Fruit fly (Drosophila melanogaster): ENCODE data around the gene CG7080.

CG7080 gene

dm6 chr3R:22324736-22325135 lies 4.4 kb upstream of the CG7080 start:
- TF ChIP-seq CG14711 (tag; optimal IDR thresholded peaks at IDR 0.05) (no peak), bab1 (GFP tag; optimal IDR thresholded peaks at IDR 0.05) (no peak), CG7045 (GFP tag; optimal IDR thresholded peaks at IDR 0.05) (no peak), Mnt (GFP tag; optimal IDR thresholded peaks at IDR 0.05) (no peak), Hr96 (GFP tag; optimal IDR thresholded peaks at IDR 0.05) (no peak), tj (GFP tag; optimal IDR thresholded peaks at IDR 0.05) (no peak), CG1620 (GFP tag; optimal IDR thresholded peaks at IDR 0.05) (no peak), kay (GFP tag; ENCODE audit: borderline replicate concordance) (no peak), Clk (GFP tag; optimal IDR thresholded peaks at IDR 0.05) (no peak), CG11617 (GFP tag; optimal IDR thresholded peaks at IDR 0.05) (no peak)

- TF ChIP-seq CG5204 (GFP tag; optimal IDR thresholded peaks at IDR 0.05) (no peak), cnc (optimal IDR thresholded peaks at IDR 0.05) (no peak), ovo (GFP tag; optimal IDR thresholded peaks at IDR 0.05) (no peak), cic (GFP tag; optimal IDR thresholded peaks at IDR 0.05) (no peak), CG14711 (tag; optimal IDR thresholded peaks at IDR 0.05) (no peak), CG1620 (GFP tag; optimal IDR thresholded peaks at IDR 0.05) (no peak), Mnt (GFP tag; optimal IDR thresholded peaks at IDR 0.05) (no peak), bab1 (GFP tag; optimal IDR thresholded peaks at IDR 0.05) (no peak), Hr96 (GFP tag; optimal IDR thresholded peaks at IDR 0.05) (no peak), kay (GFP tag; ENCODE audit: borderline replicate concordance) (no peak), CG33017 (tag; optimal IDR thresholded peaks at IDR 0.05) (no peak), tj (GFP tag; optimal IDR thresholded peaks at IDR 0.05) (no peak), CG12768 (GFP tag; optimal IDR thresholded peaks at IDR 0.05) (no peak)
These were observed 1.5 kb downstream of the CG7080 start, which contains the start of gene CG33721 for dm6 chr3R:22330512-22331119. CG33721 (plus strand) TSS chr3R:22331069.

dm6 chr3R:22331691-22332090 lies 2.6 kb downstream of the CG7080 start, which contains the start of gene CG13862:
CG13862 (plus strand) TSS chr3R:22331991.
- TF ChIP-seq CG1620 (GFP tag; optimal IDR thresholded peaks at IDR 0.05) = no peak
- TF ChIP-seq CG11617 (GFP tag; optimal IDR thresholded peaks at IDR 0.05) = no peak
- no peak for TF ChIP-seq CG33017 (tag; optimal IDR thresholded peaks at IDR 0.05)
- TF ChIP-seq CG7101 (tag; optimal IDR thresholded peaks at IDR 0.05) = no peak
- TF ChIP-seq Crg-1 (GFP tag; optimal IDR thresholded peaks at IDR 0.05) = no peak
- no peak for TF ChIP-seq CG7045 (GFP tag; optimal IDR thresholded peaks at IDR 0.05)
- no peak for TF ChIP-seq Clk (GFP tag; optimal IDR thresholded peaks at IDR 0.05)
- TF ChIP-seq kay (GFP tag; ENCODE audit: borderline replicate concordance) = no peak
- TF ChIP-seq pad (GFP tag; optimal IDR thresholded peaks at IDR 0.05) = no peak
- no peak for TF ChIP-seq CG12768 (GFP tag; optimal IDR thresholded peaks at IDR 0.05)

dm6 chr3R:22334050-22334449 lies 5.0 kb downstream of the CG7080 start, which contains the start of gene CG5391:
CG5391 (minus strand) TSS chr3R:22334150.
- TF ChIP-seq cic (GFP tag; optimal IDR thresholded peaks at IDR 0.05) (no peak), cnc (optimal IDR thresholded peaks at IDR 0.05) (no peak), tj (GFP tag; optimal IDR thresholded peaks at IDR 0.05) (no peak), CG5204 (GFP tag; optimal IDR thresholded peaks at IDR 0.05) (no peak), CG1620 (GFP tag; optimal IDR thresholded peaks at IDR 0.05) (no peak), kay (GFP tag; ENCODE audit: borderline replicate concordance) (no peak), toe (GFP tag; optimal IDR thresholded peaks at IDR 0.05) (no peak), CG14711 (tag; optimal IDR thresholded peaks at IDR 0.05) (no peak), CG33017 (tag; optimal IDR thresholded peaks at IDR 0.05) (no peak), CG7045 (GFP tag; optimal IDR thresholded peaks at IDR 0.05) (no peak), Hr96 (GFP tag; optimal IDR thresholded peaks at IDR 0.05) (no peak), ovo (GFP tag; optimal IDR thresholded peaks at IDR 0.05) (no peak), bab1 (GFP tag; optimal IDR thresholded peaks at IDR 0.05) (no peak), Clk (GFP tag; optimal IDR thresholded peaks at IDR 0.05) (no peak)

- TF ChIP-seq cic (GFP tag; optimal IDR thresholded peaks at IDR 0.05) (no peak), CG33017 (tag; optimal IDR thresholded peaks at IDR 0.05) (no peak), CG7045 (GFP tag; optimal IDR thresholded peaks at IDR 0.05) (no peak), bab1 (GFP tag; optimal IDR thresholded peaks at IDR 0.05) (no peak), CG14711 (tag; optimal IDR thresholded peaks at IDR 0.05) (no peak), ovo (GFP tag; optimal IDR thresholded peaks at IDR 0.05) (no peak), CG11617 (GFP tag; optimal IDR thresholded peaks at IDR 0.05) (no peak), Mnt (GFP tag; optimal IDR thresholded peaks at IDR 0.05) (no peak), CG1620 (GFP tag; optimal IDR thresholded peaks at IDR 0.05) (no peak), CG12768 (GFP tag; optimal IDR thresholded peaks at IDR 0.05) (no peak), tj (GFP tag; optimal IDR thresholded peaks at IDR 0.05) (no peak), Crg-1 (GFP tag; optimal IDR thresholded peaks at IDR 0.05) (no peak), kay (GFP tag; ENCODE audit: borderline replicate concordance) (no peak)
These were observed 10.4 kb downstream of the CG7080 start for dm6 chr3R:22339510-22339909.

- TF ChIP-seq CG11617 (GFP tag; optimal IDR thresholded peaks at IDR 0.05) (no peak), pad (GFP tag; optimal IDR thresholded peaks at IDR 0.05) (no peak), Crg-1 (GFP tag; optimal IDR thresholded peaks at IDR 0.05) (no peak), toe (GFP tag; optimal IDR thresholded peaks at IDR 0.05) (no peak)
These were observed 11.1 kb downstream of the CG7080 start, which contains the start of gene CG5388 for dm6 chr3R:22340207-22340606. CG5388 (minus strand) TSS chr3R:22340307.

dm6 chr3R:22341652-22342051 lies 12.6 kb downstream of the CG7080 start:
- no peak for TF ChIP-seq CG5204 (GFP tag; optimal IDR thresholded peaks at IDR 0.05)
- TF ChIP-seq CG14711 (tag; optimal IDR thresholded peaks at IDR 0.05) = no peak
- TF ChIP-seq kay (GFP tag; ENCODE audit: borderline replicate concordance) = no peak
- no peak for TF ChIP-seq toe (GFP tag; optimal IDR thresholded peaks at IDR 0.05)
- no peak for TF ChIP-seq pad (GFP tag; optimal IDR thresholded peaks at IDR 0.05)
- no peak for TF ChIP-seq Hr96 (GFP tag; optimal IDR thresholded peaks at IDR 0.05)
- no peak for TF ChIP-seq cic (GFP tag; optimal IDR thresholded peaks at IDR 0.05)
- no peak for TF ChIP-seq ovo (GFP tag; optimal IDR thresholded peaks at IDR 0.05)
- TF ChIP-seq CG12768 (GFP tag; optimal IDR thresholded peaks at IDR 0.05) = no peak
- no peak for TF ChIP-seq CG7101 (tag; optimal IDR thresholded peaks at IDR 0.05)
- TF ChIP-seq CG7045 (GFP tag; optimal IDR thresholded peaks at IDR 0.05) = no peak
- no peak for TF ChIP-seq Crg-1 (GFP tag; optimal IDR thresholded peaks at IDR 0.05)
- TF ChIP-seq bab1 (GFP tag; optimal IDR thresholded peaks at IDR 0.05) = no peak
- no peak for TF ChIP-seq CG1620 (GFP tag; optimal IDR thresholded peaks at IDR 0.05)
